Worm (Caenorhabditis elegans) whole organism, mixed stage, embryonic: Measurements from ENCODE around the gene K03B8.8.

Experiments
- ces-1 ChIP-seq: fragments of 150-350 bp; optimal IDR thresholded peaks from 2 replicates; lab custom pipeline; 2014; ENCODE audit warnings: missing biosample characterization, missing genetic modification reagents, missing genetic modification characterization
- nhr-237 ChIP-seq: fragments of 150-350 bp; optimal IDR thresholded peaks from 2 replicates; lab custom pipeline; 2014; ENCODE audit warnings: missing biosample characterization, missing genetic modification characterization
- nhr-28 ChIP-seq: fragments of 150-350 bp; optimal IDR thresholded peaks from 2 replicates; lab custom pipeline; 2014; ENCODE audit warnings: missing biosample characterization, missing genetic modification characterization
- nhr-76 ChIP-seq: sonication (generic microtip); optimal IDR thresholded peaks from 2 replicates; lab custom pipeline; 2017; ENCODE audit warnings: missing biosample characterization, missing genetic modification characterization
- snpc-4 ChIP-seq: fragments of 150-350 bp; optimal IDR thresholded peaks from 2 replicates; lab custom pipeline; 2014; ENCODE audit warnings: missing biosample characterization, missing genetic modification characterization
- unc-62 ChIP-seq: fragments of 150-350 bp; optimal IDR thresholded peaks from 2 replicates; lab custom pipeline; 2014; ENCODE audit warnings: missing biosample characterization, missing genetic modification reagents, missing genetic modification characterization
- ztf-11 ChIP-seq: fragments of 150-350 bp; optimal IDR thresholded peaks from 2 replicates; lab custom pipeline; 2014; ENCODE audit warnings: missing biosample characterization, missing genetic modification characterization

- TF ChIP-seq nhr-76 (tag; lab: Kevin White, UChicago) (no peak), nhr-28 (tag; lab: Kevin White, UChicago) (no peak), ztf-11 (tag; lab: Kevin White, UChicago) (no peak), nhr-237 (tag; lab: Kevin White, UChicago) (no peak), unc-62 (GFP tag; lab: Kevin White, UChicago) (no peak), snpc-4 (tag; lab: Kevin White, UChicago) (no peak), ces-1 (GFP tag; lab: Kevin White, UChicago) (no peak)
Observed at ce11 chrV:11450257-11450656, 39.5 kb upstream of the K03B8.8 start, which contains the start of gene col-156.
